Worm (Caenorhabditis elegans): Measurements from ENCODE around the gene chil-8.

DNA sequence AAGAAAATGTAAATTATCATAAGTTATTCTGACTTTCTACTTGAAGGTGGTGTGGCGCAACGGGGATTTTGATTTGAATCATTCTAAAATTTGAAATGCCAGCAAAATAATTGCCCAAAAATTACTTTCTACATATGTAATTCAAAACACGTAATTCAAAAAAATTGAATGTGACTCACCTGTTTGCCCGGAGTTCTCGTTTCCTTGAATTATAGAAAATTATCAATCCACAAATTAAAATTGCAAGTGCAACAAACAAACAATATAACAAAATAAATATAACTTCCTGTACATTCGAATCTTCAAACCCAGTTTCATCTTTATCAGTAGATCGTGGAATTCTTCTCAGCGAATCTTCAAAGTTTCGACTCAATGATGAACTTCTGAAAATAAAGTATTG, 4.7 kb downstream of the chil-8 start:
- TF ChIP-seq ztf-11 (tag; optimal IDR thresholded peaks at IDR 0.05) (no peak), zip-8 (tag; optimal IDR thresholded peaks at IDR 0.05) (no peak), nhr-237 (tag; optimal IDR thresholded peaks at IDR 0.05) (no peak), blmp-1 (tag; optimal IDR thresholded peaks at IDR 0.05) (no peak), mab-5 (tag; optimal IDR thresholded peaks at IDR 0.05) (no peak), unc-62 (GFP tag; optimal IDR thresholded peaks at IDR 0.05) (no peak), mep-1 (tag; optimal IDR thresholded peaks at IDR 0.05) (no peak), elt-1 (tag; optimal IDR thresholded peaks at IDR 0.05; ENCODE audit: borderline replicate concordance, insufficient read depth) (no peak), lin-13 (tag; optimal IDR thresholded peaks at IDR 0.05) (no peak), flh-1 (GFP tag; optimal IDR thresholded peaks at IDR 0.05) (no peak)

All from whole organism, mixed stage, embryonic.